Fruit fly (Drosophila melanogaster) whole organism, embryonic: Measurements from ENCODE around the gene Rdh.

Source experiments
- CG11093 ChIP-seq: fragments of 200-800 bp; sonication (Bioruptor generic); IDR thresholded peaks from 3 replicates; pipeline ENCODE4 v1.3.6; 2022; ENCODE audit warnings: missing biosample characterization, missing genetic modification characterization
- CG11398 ChIP-seq: fragments of 200-800 bp; sonication (Bioruptor generic); optimal IDR thresholded peaks from 2 replicates; lab custom pipeline; 2016; ENCODE audit warnings: missing biosample characterization, missing genetic modification characterization
- CG12071 ChIP-seq: fragments of 200-800 bp; sonication (Bioruptor generic); optimal IDR thresholded peaks from 3 replicates; lab custom pipeline; 2018; ENCODE audit warnings: missing biosample characterization, mild to moderate bottlenecking, missing genetic modification characterization
- CG12299 ChIP-seq: fragments of 200-800 bp; sonication (Bioruptor generic); optimal IDR thresholded peaks from 2 replicates; lab custom pipeline; 2018; ENCODE audit warnings: missing biosample characterization, mild to moderate bottlenecking, missing genetic modification characterization
- CG13287 ChIP-seq: fragments of 200-800 bp; sonication (Bioruptor generic); IDR thresholded peaks from 2 replicates; pipeline ENCODE4 v1.3.6; 2022; ENCODE audit warnings: missing biosample characterization, missing genetic modification characterization; ENCODE audit not compliant: partially characterized antibody
- CG14050 ChIP-seq: fragments of 200-800 bp; sonication (Bioruptor generic); IDR thresholded peaks from 3 replicates; pipeline ENCODE4 v1.3.6; 2022; ENCODE audit warnings: missing biosample characterization, missing genetic modification characterization
- CG1603 ChIP-seq: fragments of 200-800 bp; sonication (Bioruptor generic); optimal IDR thresholded peaks from 2 replicates; lab custom pipeline; 2019; ENCODE audit warnings: missing biosample characterization, mild to moderate bottlenecking, missing genetic modification characterization, moderate library complexity
- CG2120 ChIP-seq: fragments of 200-800 bp; sonication (Bioruptor generic); optimal IDR thresholded peaks from 3 replicates; lab custom pipeline; 2016; ENCODE audit warnings: missing biosample characterization, missing genetic modification characterization
- CG2889 ChIP-seq: fragments of 200-800 bp; sonication (Bioruptor generic); IDR thresholded peaks from 3 replicates; pipeline ENCODE4 v1.3.6; 2022; ENCODE audit warnings: missing biosample characterization, missing genetic modification characterization
- CG30431 ChIP-seq: fragments of 200-800 bp; sonication (Bioruptor generic); optimal IDR thresholded peaks from 2 replicates; lab custom pipeline; 2017; ENCODE audit warnings: missing biosample characterization, missing genetic modification characterization
- CG3065 ChIP-seq: fragments of 200-800 bp; sonication (Bioruptor generic); optimal IDR thresholded peaks from 2 replicates; lab custom pipeline; 2016; ENCODE audit warnings: missing biosample characterization, missing genetic modification characterization
- CG34376 ChIP-seq: fragments of 200-800 bp; sonication (Bioruptor generic); optimal IDR thresholded peaks from 2 replicates; lab custom pipeline; 2018; ENCODE audit warnings: missing biosample characterization, mild to moderate bottlenecking, missing genetic modification characterization
- CG8478 ChIP-seq: fragments of >200 bp; optimal IDR thresholded peaks from 2 replicates; lab custom pipeline; 2018
- CG8765 ChIP-seq: fragments of 200-800 bp; sonication (Bioruptor generic); IDR thresholded peaks from 2 replicates; pipeline ENCODE4 v1.3.6; 2022; ENCODE audit warnings: missing biosample characterization, missing genetic modification characterization
- CG8944 ChIP-seq: fragments of 200-800 bp; sonication (Bioruptor generic); optimal IDR thresholded peaks from 3 replicates; lab custom pipeline; 2016; ENCODE audit warnings: missing biosample characterization, missing genetic modification characterization
- CG9437 ChIP-seq: fragments of 200-800 bp; sonication (Bioruptor generic); optimal IDR thresholded peaks from 2 replicates; lab custom pipeline; 2018; ENCODE audit warnings: missing biosample characterization, mild to moderate bottlenecking, missing genetic modification characterization
- CG9609 ChIP-seq: fragments of 200-800 bp; sonication (Bioruptor generic); optimal IDR thresholded peaks from 3 replicates; lab custom pipeline; 2016; ENCODE audit warnings: missing biosample characterization, missing genetic modification characterization
- Dip2 ChIP-seq: fragments of 200-800 bp; sonication (Bioruptor generic); IDR thresholded peaks from 2 replicates; pipeline ENCODE4 v1.3.6; 2022; ENCODE audit warnings: missing biosample characterization, missing genetic modification characterization
- HLH54F ChIP-seq: fragments of 200-800 bp; sonication (Bioruptor generic); optimal IDR thresholded peaks from 3 replicates; lab custom pipeline; 2016; ENCODE audit warnings: missing biosample characterization, missing genetic modification characterization
- HLHmδ ChIP-seq: fragments of 200-800 bp; sonication (Bioruptor generic); optimal IDR thresholded peaks from 2 replicates; lab custom pipeline; 2018; ENCODE audit warnings: missing biosample characterization, mild to moderate bottlenecking, missing genetic modification characterization, moderate library complexity
- Hey ChIP-seq: fragments of 200-800 bp; sonication (Bioruptor generic); optimal IDR thresholded peaks from 3 replicates; lab custom pipeline; 2018; ENCODE audit warnings: missing biosample characterization, mild to moderate bottlenecking, missing genetic modification characterization
- HmgZ ChIP-seq: fragments of 200-800 bp; sonication (Bioruptor generic); optimal IDR thresholded peaks from 2 replicates; lab custom pipeline; 2018; ENCODE audit warnings: missing biosample characterization, mild to moderate bottlenecking, missing genetic modification characterization
- Hr39 ChIP-seq: fragments of >200 bp; optimal IDR thresholded peaks from 2 replicates; lab custom pipeline; 2017
- Hsf ChIP-seq: fragments of 200-800 bp; sonication (Bioruptor generic); optimal IDR thresholded peaks from 3 replicates; lab custom pipeline; 2016; ENCODE audit warnings: missing biosample characterization, missing genetic modification characterization
- NC2α ChIP-seq: fragments of 200-800 bp; sonication (Bioruptor generic); optimal IDR thresholded peaks from 2 replicates; lab custom pipeline; 2016; ENCODE audit warnings: missing biosample characterization, missing genetic modification characterization
- Nf-YA ChIP-seq: fragments of 200-800 bp; sonication (Bioruptor generic); IDR thresholded peaks from 2 replicates; pipeline ENCODE4 v1.3.6; 2022; ENCODE audit warnings: missing biosample characterization, missing genetic modification characterization
- Optix ChIP-seq: fragments of 200-800 bp; sonication (Bioruptor generic); IDR thresholded peaks from 3 replicates; pipeline ENCODE4 v1.3.6; 2022; ENCODE audit warnings: missing biosample characterization, missing genetic modification characterization
- Ptx1 ChIP-seq: fragments of 200-800 bp; sonication (Bioruptor generic); IDR thresholded peaks from 2 replicates; pipeline ENCODE4 v1.3.6; 2022; ENCODE audit warnings: missing biosample characterization, missing genetic modification characterization
- Rfx ChIP-seq: fragments of 200-800 bp; sonication (Bioruptor generic); IDR thresholded peaks from 2 replicates; pipeline ENCODE4 v1.3.6; 2022; ENCODE audit warnings: missing biosample characterization, missing genetic modification characterization
- Xrp1 ChIP-seq: fragments of 200-800 bp; sonication (Bioruptor generic); IDR thresholded peaks from 2 replicates; pipeline ENCODE4 v1.3.6; 2022; ENCODE audit warnings: missing biosample characterization, missing genetic modification characterization
- ac ChIP-seq: fragments of 200-800 bp; sonication (Bioruptor generic); optimal IDR thresholded peaks from 3 replicates; lab custom pipeline; 2017; ENCODE audit warnings: missing biosample characterization, mild to moderate bottlenecking, missing genetic modification characterization
- bcd ChIP-seq: fragments of 200-800 bp; sonication (Bioruptor generic); optimal IDR thresholded peaks from 2 replicates; lab custom pipeline; 2017; ENCODE audit warnings: missing biosample characterization, mild to moderate bottlenecking, missing genetic modification characterization
- bigmax ChIP-seq: fragments of 200-800 bp; sonication (Bioruptor generic); optimal IDR thresholded peaks from 2 replicates; lab custom pipeline; 2018; ENCODE audit warnings: missing biosample characterization, mild to moderate bottlenecking, missing genetic modification characterization
- btn ChIP-seq: fragments of 200-800 bp; sonication (Bioruptor generic); optimal IDR thresholded peaks from 2 replicates; lab custom pipeline; 2016; ENCODE audit warnings: missing biosample characterization, missing genetic modification characterization
- caup ChIP-seq: fragments of 200-800 bp; sonication (Bioruptor generic); optimal IDR thresholded peaks from 3 replicates; lab custom pipeline; 2017; ENCODE audit warnings: missing biosample characterization, mild to moderate bottlenecking, missing genetic modification characterization, moderate library complexity; ENCODE audit not compliant: severe bottlenecking
- corto ChIP-seq: fragments of 200-800 bp; sonication (Bioruptor generic); optimal IDR thresholded peaks from 2 replicates; lab custom pipeline; 2016; ENCODE audit warnings: missing biosample characterization, mild to moderate bottlenecking, missing genetic modification characterization, moderate library complexity
- fru ChIP-seq: fragments of >200 bp; optimal IDR thresholded peaks from 2 replicates; lab custom pipeline; 2017
- ftz-f1 ChIP-seq: fragments of 200-800 bp; sonication (Bioruptor generic); optimal IDR thresholded peaks from 2 replicates; lab custom pipeline; 2016; ENCODE audit warnings: missing biosample characterization, missing genetic modification characterization
- gfzf ChIP-seq: fragments of 200-800 bp; sonication (Bioruptor generic); optimal IDR thresholded peaks from 2 replicates; lab custom pipeline; 2016; ENCODE audit warnings: missing biosample characterization, mild to moderate bottlenecking, missing genetic modification characterization, moderate library complexity
- gro ChIP-seq: fragments of 200-800 bp; sonication (Bioruptor generic); optimal IDR thresholded peaks from 2 replicates; lab custom pipeline; 2016; ENCODE audit warnings: missing biosample characterization, missing genetic modification characterization
- hkb ChIP-seq, 2 experiments: fragments of 200-800 bp in 1 of 2; fragments of >200 bp in 1 of 2; sonication (Bioruptor generic) in 1 of 2; IDR thresholded peaks in 1 of 2; optimal IDR thresholded peaks in 1 of 2; 2 replicates each; pipeline versions ENCODE4 v1.3.6 to Lab custom; 2017 to 2022; ENCODE audit warnings: missing biosample characterization in 1 of 2, missing genetic modification characterization in 1 of 2
- jumu ChIP-seq: fragments of 200-800 bp; sonication (Bioruptor generic); optimal IDR thresholded peaks from 3 replicates; lab custom pipeline; 2016; ENCODE audit warnings: missing biosample characterization, missing genetic modification characterization
- lmd ChIP-seq: fragments of 200-800 bp; sonication (Bioruptor generic); IDR thresholded peaks from 2 replicates; pipeline ENCODE4 v1.3.6; 2022; ENCODE audit warnings: missing biosample characterization, missing genetic modification characterization
- nerfin-2 ChIP-seq: fragments of 200-800 bp; sonication (Bioruptor generic); IDR thresholded peaks from 2 replicates; pipeline ENCODE4 v1.3.6; 2022; ENCODE audit warnings: missing biosample characterization, missing genetic modification characterization; ENCODE audit not compliant: partially characterized antibody
- prd ChIP-seq, 3 experiments: fragments of >200 bp in 2 of 3; fragments of 200-800 bp in 1 of 3; sonication (Bioruptor generic) in 1 of 3; optimal IDR thresholded peaks in 2 of 3; IDR thresholded peaks in 1 of 3; 2 replicates in 2 of 3; 3 replicates in 1 of 3; pipeline versions ENCODE4 v1.3.6 to Lab custom; 2017 to 2022; ENCODE audit warnings: missing biosample characterization in 1 of 3, missing genetic modification characterization in 1 of 3
- salm ChIP-seq: fragments of 200-800 bp; sonication (Bioruptor generic); optimal IDR thresholded peaks from 2 replicates; lab custom pipeline; 2018; ENCODE audit warnings: missing biosample characterization, mild to moderate bottlenecking, missing genetic modification characterization
- slp2 ChIP-seq: fragments of 200-800 bp; sonication (Bioruptor generic); optimal IDR thresholded peaks from 2 replicates; lab custom pipeline; 2016; ENCODE audit warnings: missing biosample characterization, missing genetic modification characterization
- trh ChIP-seq: fragments of 200-800 bp; sonication (Bioruptor generic); optimal IDR thresholded peaks from 2 replicates; lab custom pipeline; 2016; ENCODE audit warnings: missing biosample characterization, missing genetic modification characterization
- tx ChIP-seq: fragments of 200-800 bp; sonication (Bioruptor generic); optimal IDR thresholded peaks from 2 replicates; lab custom pipeline; 2016; ENCODE audit warnings: missing biosample characterization, missing genetic modification characterization
- zf30C ChIP-seq: fragments of 200-800 bp; sonication (Bioruptor generic); optimal IDR thresholded peaks from 3 replicates; lab custom pipeline; 2018; ENCODE audit warnings: missing biosample characterization, mild to moderate bottlenecking, missing genetic modification characterization

The Rdh gene

DNA sequence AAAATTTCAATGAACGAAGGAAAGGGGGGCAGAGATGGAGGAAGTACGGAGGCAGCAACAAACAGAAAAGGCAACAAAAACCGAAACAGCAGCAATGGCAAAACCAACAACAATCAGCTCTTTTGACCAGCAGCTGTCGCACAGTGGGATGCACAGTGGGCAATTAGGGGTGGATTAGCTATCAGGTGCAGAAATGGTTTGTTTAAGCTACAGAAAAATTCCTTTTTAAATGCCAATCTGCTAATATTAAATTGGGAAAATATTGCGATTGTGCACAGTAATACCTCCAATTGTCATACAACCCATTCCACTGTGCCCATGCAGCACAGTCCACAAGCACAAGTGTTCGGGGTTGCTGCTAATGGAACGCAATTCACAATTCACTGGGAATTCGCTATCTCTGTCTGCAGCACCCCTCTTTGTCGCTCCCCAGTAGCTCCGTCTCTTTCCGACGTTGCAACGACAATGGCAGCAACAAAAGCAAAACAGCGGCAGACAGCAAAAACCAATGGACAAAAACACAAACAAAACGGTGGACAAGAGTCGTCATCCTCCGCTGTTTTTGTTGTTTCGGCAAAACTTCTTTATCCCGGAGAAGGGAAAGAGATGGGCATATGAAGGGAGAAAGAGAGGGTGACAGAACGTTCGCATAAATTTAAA, 40.1 kb upstream of the Rdh start (continued):
- TF ChIP-seq Hsf (GFP tag; lab: Kevin White, UChicago) (peak; percentile 95), Optix (GFP tag; lab: Robert Waterston, UW) (peak; percentile 98), jumu (GFP tag; lab: Kevin White, UChicago) (peak; percentile 96), CG8765 (GFP tag; lab: Robert Waterston, UW) (peak; percentile 95), gro (GFP tag; lab: Kevin White, UChicago) (peak; percentile 63), trh (GFP tag; lab: Kevin White, UChicago) (peak; percentile 89), Rfx (GFP tag; lab: Robert Waterston, UW) (peak; percentile 94), salm (tag; lab: Kevin White, UChicago) (peak; percentile 90), HLHmδ (GFP tag; lab: Kevin White, UChicago) (no peak), Hey (tag; lab: Kevin White, UChicago) (peak; percentile 66), CG8478 (lab: Kevin White, UChicago) (peak; percentile 75), Dip2 (GFP tag; lab: Robert Waterston, UW) (peak; percentile 64), CG8944 (GFP tag; lab: Kevin White, UChicago) (peak; percentile 95), CG11093 (GFP tag; lab: Robert Waterston, UW) (peak; percentile 95), tx (GFP tag; lab: Kevin White, UChicago) (peak; percentile 93), lmd (GFP tag; lab: Robert Waterston, UW) (peak; percentile 97), CG30431 (peak; percentile 97), CG1603 (peak; percentile 98), btn (GFP tag; lab: Kevin White, UChicago) (peak; percentile 91), CG34376 (GFP tag; lab: Kevin White, UChicago) (no peak), caup (peak; percentile 81), Hr39 (no peak), hkb (optimal IDR thresholded peaks at IDR 0.05; lab: Kevin White, UChicago) (no peak), hkb (GFP tag; IDR thresholded peaks at IDR 0.05; lab: Robert Waterston, UW) (peak; percentile 97), bigmax (no peak), ftz-f1 (GFP tag; lab: Kevin White, UChicago) (no peak), CG13287 (GFP tag; lab: Robert Waterston, UW) (peak; percentile 43; the same call in 1 of the 2 replicates), bcd (GFP tag; lab: Kevin White, UChicago) (peak; percentile 91), CG2889 (GFP tag; lab: Robert Waterston, UW) (peak; percentile 95), prd (optimal IDR thresholded peaks at IDR 0.05; lab: Kevin White, UChicago) (no peak), prd (GFP tag; IDR thresholded peaks at IDR 0.05; lab: Robert Waterston, UW) (peak; percentile 99), CG12299 (peak; percentile 75), CG9437 (peak; percentile 79), Nf-YA (GFP tag; lab: Robert Waterston, UW) (peak; percentile 91), CG9609 (GFP tag; lab: Kevin White, UChicago) (peak; percentile 96), zf30C (GFP tag; lab: Kevin White, UChicago) (no peak), Ptx1 (peak; percentile 98), Xrp1 (GFP tag; lab: Robert Waterston, UW) (peak; percentile 98), CG12071 (GFP tag; lab: Kevin White, UChicago) (peak; percentile 73), HLH54F (GFP tag; lab: Kevin White, UChicago) (peak; percentile 93), NC2α (GFP tag; lab: Kevin White, UChicago) (peak; percentile 92), CG3065 (GFP tag; lab: Kevin White, UChicago) (peak; percentile 94), slp2 (GFP tag; lab: Kevin White, UChicago) (peak; percentile 94), HmgZ (tag; lab: Kevin White, UChicago) (peak; percentile 89), ac (GFP tag; lab: Kevin White, UChicago) (peak; percentile 94), fru (lab: Kevin White, UChicago) (no peak), nerfin-2 (no peak), CG11398 (GFP tag; lab: Kevin White, UChicago) (peak; percentile 93), CG14050 (peak; percentile 95), gfzf (GFP tag; lab: Kevin White, UChicago) (no peak), corto (GFP tag; lab: Kevin White, UChicago) (peak; percentile 97), CG2120 (GFP tag; lab: Kevin White, UChicago) (peak; percentile 91)
